Worm (Caenorhabditis elegans) whole organism, early embryonic: ENCODE data around the gene F21G4.5.

Experiments
- ama-1 ChIP-seq: fragments of 150-350 bp; optimal IDR thresholded peaks from 2 replicates; lab custom pipeline; 2014
- ceh-36 ChIP-seq: sonication (generic microtip); optimal IDR thresholded peaks from 2 replicates; lab custom pipeline; 2016; ENCODE audit warnings: missing genetic modification characterization, inconsistent platforms, missing compliant biosample characterization
- flt-1 ChIP-seq: fragments of 200-800 bp; sonication (Bioruptor generic); IDR thresholded peaks from 2 replicates; pipeline ENCODE4 v1.3.6; 2022; ENCODE audit warnings: missing genetic modification characterization, missing compliant biosample characterization
- pes-1 ChIP-seq: fragments of 200-800 bp; sonication (Bioruptor generic); IDR thresholded peaks from 2 replicates; pipeline ENCODE4 v1.3.6; 2022; ENCODE audit warnings: missing genetic modification reagents, missing genetic modification characterization, missing compliant biosample characterization
- tra-4 ChIP-seq: sonication (generic microtip); optimal IDR thresholded peaks from 2 replicates; lab custom pipeline; 2017; ENCODE audit warnings: missing genetic modification characterization, missing compliant biosample characterization

- TF ChIP-seq ceh-36 (tag; lab: Kevin White, UChicago) (no peak), pes-1 (GFP tag; lab: Robert Waterston, UW) (no peak), tra-4 (tag; lab: Kevin White, UChicago) (no peak), ama-1 (no peak), flt-1 (GFP tag; lab: Robert Waterston, UW) (no peak)
Measured at ce11 chrX:9872554-9872953, 33.4 kb upstream of the F21G4.5 start, which contains the start of gene R07B1.8.
